Worm (Caenorhabditis elegans) whole organism, mixed stage, embryonic: ENCODE data around the gene str-150.

Source experiments
- blmp-1 ChIP-seq: fragments of 150-350 bp; optimal IDR thresholded peaks from 2 replicates; lab custom pipeline; 2014; ENCODE audit warnings: missing biosample characterization, missing genetic modification characterization
- ceh-39 ChIP-seq: fragments of 150-350 bp; optimal IDR thresholded peaks from 2 replicates; lab custom pipeline; 2014; ENCODE audit warnings: missing biosample characterization, missing genetic modification characterization
- ceh-83 ChIP-seq: fragments of 200-800 bp; sonication (Bioruptor generic); optimal IDR thresholded peaks from 2 replicates; lab custom pipeline; 2018; ENCODE audit warnings: mild to moderate bottlenecking, missing genetic modification characterization, missing compliant biosample characterization
- ces-1 ChIP-seq: fragments of 150-350 bp; optimal IDR thresholded peaks from 2 replicates; lab custom pipeline; 2014; ENCODE audit warnings: missing biosample characterization, missing genetic modification reagents, missing genetic modification characterization
- drap-1 ChIP-seq: fragments of 200-800 bp; sonication (Bioruptor generic); optimal IDR thresholded peaks from 3 replicates; lab custom pipeline; 2018; ENCODE audit warnings: mild to moderate bottlenecking, missing genetic modification characterization, missing compliant biosample characterization
- elt-1 ChIP-seq: sonication (generic microtip); optimal IDR thresholded peaks from 2 replicates; lab custom pipeline; 2017; ENCODE audit warnings: missing genetic modification characterization, mild to moderate bottlenecking, missing compliant biosample characterization, antibody characterized with exemption, moderate library complexity, borderline replicate concordance; ENCODE audit not compliant: insufficient read depth
- elt-3 ChIP-seq: fragments of 150-350 bp; optimal IDR thresholded peaks from 2 replicates; lab custom pipeline; 2014; ENCODE audit warnings: missing biosample characterization, missing genetic modification characterization
- flh-1 ChIP-seq: fragments of 200-800 bp; sonication (Bioruptor generic); optimal IDR thresholded peaks from 2 replicates; lab custom pipeline; 2018; ENCODE audit warnings: mild to moderate bottlenecking, missing genetic modification characterization, moderate library complexity, missing compliant biosample characterization
- ham-2 ChIP-seq: fragments of 200-800 bp; sonication (Bioruptor generic); optimal IDR thresholded peaks from 2 replicates; lab custom pipeline; 2018; ENCODE audit warnings: mild to moderate bottlenecking, missing genetic modification characterization, missing compliant biosample characterization
- hlh-1 ChIP-seq: fragments of 150-350 bp; optimal IDR thresholded peaks from 2 replicates; lab custom pipeline; 2014; ENCODE audit warnings: missing biosample characterization, missing genetic modification reagents, missing genetic modification characterization
- lin-13 ChIP-seq: fragments of 150-350 bp; optimal IDR thresholded peaks from 2 replicates; lab custom pipeline; 2014; ENCODE audit warnings: missing biosample characterization, missing genetic modification characterization
- lin-32 ChIP-seq: fragments of 200-800 bp; sonication (Bioruptor generic); optimal IDR thresholded peaks from 2 replicates; lab custom pipeline; 2018; ENCODE audit warnings: mild to moderate bottlenecking, missing genetic modification characterization, missing compliant biosample characterization
- lsy-2 ChIP-seq: fragments of 150-350 bp; optimal IDR thresholded peaks from 2 replicates; lab custom pipeline; 2014; ENCODE audit warnings: missing biosample characterization, missing genetic modification characterization
- mab-5 ChIP-seq: fragments of 150-350 bp; optimal IDR thresholded peaks from 2 replicates; lab custom pipeline; 2014; ENCODE audit warnings: missing biosample characterization, missing genetic modification characterization
- mep-1 ChIP-seq: fragments of 150-350 bp; optimal IDR thresholded peaks from 2 replicates; lab custom pipeline; 2017; ENCODE audit warnings: missing biosample characterization, missing genetic modification reagents, missing genetic modification characterization, inconsistent platforms
- mls-2 ChIP-seq: sonication (generic microtip); optimal IDR thresholded peaks from 2 replicates; lab custom pipeline; 2016; ENCODE audit warnings: mild to moderate bottlenecking, missing genetic modification characterization, moderate library complexity, missing compliant biosample characterization
- nhr-12 ChIP-seq: fragments of 150-350 bp; optimal IDR thresholded peaks from 2 replicates; lab custom pipeline; 2014; ENCODE audit warnings: missing biosample characterization, missing genetic modification characterization
- nhr-2 ChIP-seq: fragments of 150-350 bp; optimal IDR thresholded peaks from 2 replicates; lab custom pipeline; 2014; ENCODE audit warnings: missing biosample characterization, missing genetic modification characterization
- nhr-237 ChIP-seq: fragments of 150-350 bp; optimal IDR thresholded peaks from 2 replicates; lab custom pipeline; 2014; ENCODE audit warnings: missing biosample characterization, missing genetic modification characterization
- nhr-28 ChIP-seq: fragments of 150-350 bp; optimal IDR thresholded peaks from 2 replicates; lab custom pipeline; 2014; ENCODE audit warnings: missing biosample characterization, missing genetic modification characterization
- nhr-76 ChIP-seq: sonication (generic microtip); optimal IDR thresholded peaks from 2 replicates; lab custom pipeline; 2017; ENCODE audit warnings: missing biosample characterization, missing genetic modification characterization
- pha-4 ChIP-seq: fragments of 150-350 bp; optimal IDR thresholded peaks from 2 replicates; lab custom pipeline; 2018; ENCODE audit warnings: missing biosample characterization, missing genetic modification reagents, missing genetic modification characterization
- snpc-4 ChIP-seq: fragments of 150-350 bp; optimal IDR thresholded peaks from 2 replicates; lab custom pipeline; 2014; ENCODE audit warnings: missing biosample characterization, missing genetic modification characterization
- sptf-1 ChIP-seq: sonication (generic microtip); optimal IDR thresholded peaks from 2 replicates; lab custom pipeline; 2017; ENCODE audit warnings: mild to moderate bottlenecking, missing genetic modification characterization, moderate library complexity, missing compliant biosample characterization
- tbx-8 ChIP-seq: fragments of 200-800 bp; sonication (Bioruptor generic); optimal IDR thresholded peaks from 2 replicates; lab custom pipeline; 2018; ENCODE audit warnings: mild to moderate bottlenecking, missing genetic modification characterization, moderate library complexity, missing compliant biosample characterization
- unc-120 ChIP-seq: sonication (generic microtip); optimal IDR thresholded peaks from 2 replicates; lab custom pipeline; 2017; ENCODE audit warnings: missing genetic modification characterization, missing compliant biosample characterization; ENCODE audit not compliant: poor library complexity, severe bottlenecking
- unc-39 ChIP-seq: fragments of 150-350 bp; optimal IDR thresholded peaks from 2 replicates; lab custom pipeline; 2014; ENCODE audit warnings: missing biosample characterization, missing genetic modification characterization
- unc-62 ChIP-seq: fragments of 150-350 bp; optimal IDR thresholded peaks from 2 replicates; lab custom pipeline; 2014; ENCODE audit warnings: missing biosample characterization, missing genetic modification reagents, missing genetic modification characterization
- zip-8 ChIP-seq: fragments of 150-350 bp; optimal IDR thresholded peaks from 2 replicates; lab custom pipeline; 2014; ENCODE audit warnings: missing biosample characterization, missing genetic modification characterization
- ztf-11 ChIP-seq: fragments of 150-350 bp; optimal IDR thresholded peaks from 2 replicates; lab custom pipeline; 2014; ENCODE audit warnings: missing biosample characterization, missing genetic modification characterization

The str-150 gene

ce11 chrV:16573168-16573567, 9.9 kb upstream of the str-150 start, which contains the start of gene str-149:
TSS of gene str-149 (plus strand) at chrV:16573468.
- TF ChIP-seq sptf-1 (tag; lab: Kevin White, UChicago) = no peak
- no peak for TF ChIP-seq unc-62 (GFP tag; lab: Kevin White, UChicago)
- no peak for TF ChIP-seq ces-1 (GFP tag; lab: Kevin White, UChicago)

ce11 chrV:16575900-16576299, 7.2 kb upstream of the str-150 start, which contains the start of gene str-151:
TSS of gene str-151 (plus strand) at chrV:16576200.
- TF ChIP-seq sptf-1 (tag; lab: Kevin White, UChicago) = no peak
- no peak for TF ChIP-seq blmp-1 (tag; lab: Kevin White, UChicago)
- TF ChIP-seq lsy-2 (tag; lab: Kevin White, UChicago) = no peak
- TF ChIP-seq tbx-8 (GFP tag; lab: Kevin White, UChicago) = no peak
- no peak for TF ChIP-seq ztf-11 (tag; lab: Kevin White, UChicago)
- TF ChIP-seq nhr-28 (tag; lab: Kevin White, UChicago) = no peak
- no peak for TF ChIP-seq drap-1 (GFP tag; lab: Kevin White, UChicago)
- no peak for TF ChIP-seq ces-1 (GFP tag; lab: Kevin White, UChicago)
- no peak for TF ChIP-seq lin-13 (tag; lab: Kevin White, UChicago)
- TF ChIP-seq ceh-83 (GFP tag; lab: Kevin White, UChicago) = no peak
- no peak for TF ChIP-seq lin-32 (GFP tag; lab: Kevin White, UChicago)
- no peak for TF ChIP-seq unc-120 (tag; lab: Kevin White, UChicago)

- no peak for TF ChIP-seq nhr-237 (tag; lab: Kevin White, UChicago)
- no peak for TF ChIP-seq flh-1
- TF ChIP-seq ces-1 (GFP tag; lab: Kevin White, UChicago) = no peak
- TF ChIP-seq sptf-1 (tag; lab: Kevin White, UChicago) = no peak
- TF ChIP-seq ceh-83 (GFP tag; lab: Kevin White, UChicago) = no peak
- no peak for TF ChIP-seq blmp-1 (tag; lab: Kevin White, UChicago)
- TF ChIP-seq nhr-12 (tag; lab: Kevin White, UChicago) = no peak
- TF ChIP-seq ham-2 = no peak
- TF ChIP-seq unc-62 (GFP tag; lab: Kevin White, UChicago) = no peak
- TF ChIP-seq lsy-2 (tag; lab: Kevin White, UChicago) = no peak
These were observed 2.6 kb upstream of the str-150 start, which contains the start of gene nhr-271 for ce11 chrV:16580424-16580823. TSS of gene nhr-271 (minus strand) at chrV:16580524.

DNA sequence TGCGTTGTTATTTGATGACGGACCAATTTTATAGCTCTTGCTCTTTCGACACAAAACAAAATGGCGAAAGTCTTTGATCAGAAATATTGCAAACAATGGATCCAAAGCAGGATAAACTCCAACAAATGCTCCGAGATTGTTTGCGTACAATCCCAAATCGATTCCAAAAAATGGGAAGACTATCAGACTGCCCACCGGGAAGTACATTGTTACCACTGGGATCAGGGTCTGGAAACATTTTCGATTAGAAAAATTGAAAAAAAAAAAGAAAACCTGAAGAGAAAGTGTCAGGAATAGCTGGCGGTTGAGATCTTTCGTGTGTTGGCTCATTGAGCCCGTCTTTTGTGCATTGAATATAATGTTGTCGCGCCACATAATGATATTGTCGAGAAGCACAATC, 2.0 kb upstream of the str-150 start:
- TF ChIP-seq mep-1 (tag; lab: Kevin White, UChicago) (no peak), tbx-8 (GFP tag; lab: Kevin White, UChicago) (no peak), ces-1 (GFP tag; lab: Kevin White, UChicago) (no peak), ceh-39 (tag; lab: Kevin White, UChicago) (no peak), sptf-1 (tag; lab: Kevin White, UChicago) (no peak), unc-120 (tag; lab: Kevin White, UChicago) (no peak), mab-5 (tag; lab: Kevin White, UChicago) (no peak), lin-32 (GFP tag; lab: Kevin White, UChicago) (no peak), lsy-2 (tag; lab: Kevin White, UChicago) (no peak), nhr-2 (tag; lab: Kevin White, UChicago) (no peak), snpc-4 (tag; lab: Kevin White, UChicago) (no peak), hlh-1 (no peak), pha-4 (tag; lab: Kevin White, UChicago) (no peak), unc-62 (GFP tag; lab: Kevin White, UChicago) (no peak)

DNA sequence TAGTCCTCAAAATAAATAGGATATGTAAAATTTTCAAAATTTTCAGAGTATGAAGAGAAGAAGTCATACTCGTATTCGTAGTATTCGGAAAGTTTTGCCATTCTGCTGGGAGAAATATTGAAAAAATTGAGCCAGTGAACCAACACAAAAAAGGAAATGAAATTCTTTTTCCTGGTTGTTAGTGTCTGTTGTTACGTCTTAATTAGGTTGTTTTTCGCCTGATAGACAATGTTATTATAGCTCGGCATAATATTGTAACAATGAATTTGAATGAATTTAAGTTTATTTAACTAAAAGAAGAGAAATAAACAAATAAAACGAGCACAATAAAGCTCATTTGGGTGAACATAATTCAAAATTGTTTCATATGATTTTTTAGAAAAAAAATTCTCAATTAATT, 5.4 kb downstream of the str-150 start, which contains the start of gene srw-73:
srw-73 (minus strand) TSS at position 101 of the 400 bp plus-strand sequence.
- TF ChIP-seq unc-62 (GFP tag; lab: Kevin White, UChicago) (no peak), unc-39 (no peak), lin-32 (GFP tag; lab: Kevin White, UChicago) (no peak), mep-1 (tag; lab: Kevin White, UChicago) (no peak)

DNA sequence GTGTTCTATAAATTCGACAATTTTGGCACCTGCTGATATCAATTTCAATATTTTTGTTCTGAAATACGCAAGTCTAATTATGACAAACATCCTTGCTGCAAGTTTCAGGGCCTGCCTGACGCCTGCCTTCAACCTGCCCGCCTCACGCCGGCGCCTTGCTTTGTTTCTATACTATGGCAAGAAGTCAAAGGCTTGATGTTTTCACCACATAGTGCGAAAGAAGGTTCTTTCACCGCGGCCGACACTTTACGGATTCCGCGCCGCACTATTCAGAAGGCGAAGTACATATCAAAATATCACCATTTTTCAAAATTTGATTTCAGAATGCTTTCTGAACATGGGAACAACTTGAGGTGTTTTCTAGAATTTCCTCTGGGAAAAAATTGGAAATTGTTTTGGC, 6.4 kb downstream of the str-150 start:
- no peak for TF ChIP-seq lin-32 (GFP tag; lab: Kevin White, UChicago)
- TF ChIP-seq nhr-76 (tag; lab: Kevin White, UChicago) = no peak
- no peak for TF ChIP-seq elt-1 (tag; lab: Kevin White, UChicago)
- no peak for TF ChIP-seq blmp-1 (tag; lab: Kevin White, UChicago)
- no peak for TF ChIP-seq drap-1 (GFP tag; lab: Kevin White, UChicago)
- TF ChIP-seq unc-62 (GFP tag; lab: Kevin White, UChicago) = no peak
- TF ChIP-seq nhr-28 (tag; lab: Kevin White, UChicago) = no peak
- no peak for TF ChIP-seq mls-2 (tag; lab: Kevin White, UChicago)
- no peak for TF ChIP-seq hlh-1
- TF ChIP-seq ham-2 = no peak
- TF ChIP-seq snpc-4 (tag; lab: Kevin White, UChicago) = no peak
- no peak for TF ChIP-seq nhr-12 (tag; lab: Kevin White, UChicago)
- no peak for TF ChIP-seq zip-8
- TF ChIP-seq elt-3 (tag; lab: Kevin White, UChicago) = no peak
- TF ChIP-seq sptf-1 (tag; lab: Kevin White, UChicago) = no peak
- TF ChIP-seq, all 35 proteins: peak for 0
